Worm (Caenorhabditis elegans): Measurements from ENCODE around the gene clec-24.

DNA sequence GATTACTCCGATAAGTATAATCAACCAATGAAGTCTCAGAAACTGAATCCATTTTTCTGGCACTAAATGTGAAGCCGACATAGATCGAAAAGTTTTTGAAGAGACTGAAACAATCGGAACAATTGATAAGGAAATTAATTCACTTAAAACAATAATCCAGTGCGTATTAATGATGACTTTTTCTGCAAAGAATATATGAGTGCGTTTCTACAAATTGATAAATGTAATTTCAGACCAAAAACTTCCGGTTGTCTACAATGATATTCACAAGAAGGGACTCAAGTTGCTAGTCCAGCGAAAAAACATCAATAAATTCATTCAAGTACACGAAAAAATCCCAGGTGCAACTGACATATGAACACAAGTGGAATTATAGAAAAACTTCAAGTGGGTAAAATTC, 7.9 kb downstream of the clec-24 start, which contains the start of gene clec-33:
- TF ChIP-seq aly-1 (tag; optimal IDR thresholded peaks at IDR 0.05) (no peak), flt-1 (GFP tag; IDR thresholded peaks at IDR 0.05) (no peak), hmbx-1 (tag; optimal IDR thresholded peaks at IDR 0.05) (no peak), pes-1 (GFP tag; IDR thresholded peaks at IDR 0.05) (no peak), hnd-1 (tag; optimal IDR thresholded peaks at IDR 0.05) (no peak), F13C5.2 (tag; optimal IDR thresholded peaks at IDR 0.05) (no peak), scrt-1 (GFP tag; IDR thresholded peaks at IDR 0.05) (no peak), B0310.2 (tag; optimal IDR thresholded peaks at IDR 0.05) (no peak), sea-1 (GFP tag; conservative IDR thresholded peaks at IDR 0.05) (no peak), ets-7 (tag; optimal IDR thresholded peaks at IDR 0.05) (no peak), ama-1 (optimal IDR thresholded peaks at IDR 0.05) (no peak)
